Worm (Caenorhabditis elegans): ENCODE data around the gene srg-39.

The srg-39 gene

DNA sequence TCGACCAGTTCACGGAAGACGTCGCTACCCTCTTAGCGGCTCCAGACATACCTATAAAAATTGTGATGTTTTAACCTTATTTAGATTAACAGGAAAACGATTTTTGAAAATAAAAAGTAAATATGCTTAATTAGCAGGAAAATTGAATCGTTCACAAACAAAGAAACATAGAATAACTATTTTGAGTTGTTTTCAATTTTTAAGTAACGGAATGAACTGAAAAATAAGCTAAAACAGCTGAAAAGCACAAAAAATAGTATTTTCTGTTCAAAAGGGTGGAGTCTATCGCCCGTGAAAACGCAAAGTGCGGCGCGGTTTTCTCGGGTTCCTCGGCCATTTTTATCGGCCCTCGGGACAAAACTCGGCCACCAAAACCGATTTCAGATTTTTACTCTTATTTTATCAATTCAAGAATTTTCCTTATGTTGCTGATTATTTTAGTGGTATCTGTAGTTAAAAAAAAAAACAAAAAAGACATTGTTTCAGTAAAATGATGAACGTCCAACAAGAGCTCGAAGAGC lies 28.4 kb downstream of the srg-39 start, which contains the start of the genes atp-5 and lmtr-3 (continued):
- peak; percentile 52 for TF ChIP-seq nhr-25 (tag; optimal IDR thresholded peaks at IDR 0.05; ENCODE audit: borderline replicate concordance, insufficient read depth)
- TF ChIP-seq rbr-2 (tag; optimal IDR thresholded peaks at IDR 0.05), result peak; percentile 57
- peak; percentile 78 for TF ChIP-seq dmd-9 (GFP tag; IDR thresholded peaks at IDR 0.05)
- TF ChIP-seq madf-9 (GFP tag; conservative IDR thresholded peaks at IDR 0.05), result no peak; the same call in 1 of the 2 replicates
- no peak for TF ChIP-seq egl-43 (GFP tag; IDR thresholded peaks at IDR 0.05)
- no peak for TF ChIP-seq F44E2.7 (GFP tag; IDR thresholded peaks at IDR 0.05)
- TF ChIP-seq aly-2 (tag; optimal IDR thresholded peaks at IDR 0.05), result no peak
- no peak for TF ChIP-seq zip-11 (GFP tag; IDR thresholded peaks at IDR 0.05)
- peak; percentile 70 for TF ChIP-seq dpl-1 (GFP tag; optimal IDR thresholded peaks at IDR 0.05)
- TF ChIP-seq mdl-1 (tag; optimal IDR thresholded peaks at IDR 0.05), result peak in 1 of 2 experiments; percentile 48
- TF ChIP-seq gei-8 (GFP tag; optimal IDR thresholded peaks at IDR 0.05), result no peak
- peak; percentile 8 for TF ChIP-seq nhr-77 (tag; optimal IDR thresholded peaks at IDR 0.05)
- no peak; the same call in 1 of the 2 replicates for TF ChIP-seq arid-1 (GFP tag; conservative IDR thresholded peaks at IDR 0.05)
- no peak for TF ChIP-seq F10B5.3 (tag; optimal IDR thresholded peaks at IDR 0.05)
- peak in 1 of 2 experiments; percentile 67 for TF ChIP-seq lsy-2 (tag; optimal IDR thresholded peaks at IDR 0.05)
- TF ChIP-seq lim-7 (GFP tag; IDR thresholded peaks at IDR 0.05), result no peak
- TF ChIP-seq ceh-62 (tag; optimal IDR thresholded peaks at IDR 0.05), result no peak
- TF ChIP-seq fkh-10 (GFP tag; optimal IDR thresholded peaks at IDR 0.05), result no peak
- 0 out of 2 replicates have a peak, but pooled peaks have one; percentile 14 for TF ChIP-seq pha-4 (GFP tag; IDR thresholded peaks at IDR 0.05)
- TF ChIP-seq pha-4 (tag; optimal IDR thresholded peaks at IDR 0.05), result no peak

DNA sequence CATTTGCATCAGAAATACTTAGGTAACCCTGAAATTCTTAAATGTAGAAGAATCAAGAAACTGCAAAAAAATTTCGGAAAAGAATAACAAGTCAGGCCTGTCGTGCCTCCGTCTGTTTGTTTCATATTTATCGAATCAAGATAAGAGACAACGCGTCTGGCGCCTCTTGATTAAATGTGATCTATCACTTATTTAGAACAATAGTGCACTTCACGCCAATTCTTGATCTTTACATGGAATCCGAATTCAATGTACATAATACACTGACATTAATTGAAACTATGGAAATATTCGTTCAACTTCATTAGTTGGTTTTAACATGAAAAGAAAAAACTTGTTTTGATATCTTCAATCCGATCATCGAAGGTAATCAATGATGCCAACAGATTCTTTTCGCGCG lies 29.8 kb downstream of the srg-39 start, which contains the start of gene mboa-2:
TSS of gene mboa-2 (minus strand) at position 28 of the 400 bp plus-strand sequence.
- no peak for TF ChIP-seq ctbp-1 (GFP tag; IDR thresholded peaks at IDR 0.05)
- peak; percentile 56 for TF ChIP-seq nhr-102 (tag; optimal IDR thresholded peaks at IDR 0.05)
- no peak for TF ChIP-seq lin-39 (tag; optimal IDR thresholded peaks at IDR 0.05)
- no peak for TF ChIP-seq lir-3 (tag; optimal IDR thresholded peaks at IDR 0.05)
- TF ChIP-seq dve-1 (tag; optimal IDR thresholded peaks at IDR 0.05; ENCODE audit: insufficient read depth), result peak; percentile 83
- peak; percentile 20 for TF ChIP-seq rbr-2 (tag; optimal IDR thresholded peaks at IDR 0.05)
- no peak for TF ChIP-seq ceh-82 (tag; optimal IDR thresholded peaks at IDR 0.05)
- TF ChIP-seq vab-7 (GFP tag; IDR thresholded peaks at IDR 0.05), result no peak
- no peak for TF ChIP-seq hmg-1.1 (GFP tag; IDR thresholded peaks at IDR 0.05)
- TF ChIP-seq ceh-62 (tag; optimal IDR thresholded peaks at IDR 0.05), result no peak
- TF ChIP-seq R02D3.7 (tag; optimal IDR thresholded peaks at IDR 0.05), result no peak
- no peak for TF ChIP-seq Y48G9A.11 (GFP tag; IDR thresholded peaks at IDR 0.05)
- TF ChIP-seq php-3 (GFP tag; IDR thresholded peaks at IDR 0.05), result no peak
- no peak for TF ChIP-seq dpl-1 (GFP tag; optimal IDR thresholded peaks at IDR 0.05)
- no peak for TF ChIP-seq unc-62 (GFP tag; optimal IDR thresholded peaks at IDR 0.05 in 1 of 2)
- no peak for TF ChIP-seq unc-62 (tag; optimal IDR thresholded peaks at IDR 0.05)
- no peak for TF ChIP-seq attf-4 (tag; optimal IDR thresholded peaks at IDR 0.05)
- TF ChIP-seq madf-9 (GFP tag; conservative IDR thresholded peaks at IDR 0.05), result no peak
- peak; percentile 31; the same call in 1 of the 2 replicates for TF ChIP-seq arid-1 (GFP tag; conservative IDR thresholded peaks at IDR 0.05)
- peak; percentile 59 for TF ChIP-seq lin-38 (GFP tag; IDR thresholded peaks at IDR 0.05)
- TF ChIP-seq nhr-48 (tag; optimal IDR thresholded peaks at IDR 0.05), result peak; percentile 12
- no peak for TF ChIP-seq ztf-11 (tag; optimal IDR thresholded peaks at IDR 0.05)
- TF ChIP-seq nhr-28 (tag; optimal IDR thresholded peaks at IDR 0.05), result peak; percentile 50
- no peak for TF ChIP-seq sdz-12 (GFP tag; optimal IDR thresholded peaks at IDR 0.05)
- TF ChIP-seq zfp-3 (GFP tag; conservative IDR thresholded peaks at IDR 0.05), result peak; percentile 43; the same call in 1 of the 2 replicates
- TF ChIP-seq gei-8 (GFP tag; optimal IDR thresholded peaks at IDR 0.05), result peak; percentile 14
- TF ChIP-seq Y5F2A.4 (GFP tag; optimal IDR thresholded peaks at IDR 0.05), result no peak
- peak; percentile 51 for TF ChIP-seq mes-2 (tag; optimal IDR thresholded peaks at IDR 0.05; ENCODE audit: poor library complexity, severe bottlenecking)
- TF ChIP-seq daf-12 (tag; optimal IDR thresholded peaks at IDR 0.05), result no peak
- TF ChIP-seq daf-16 (GFP tag; optimal IDR thresholded peaks at IDR 0.05), result peak in 1 of 2 experiments; percentile 79
- peak; percentile 76 for TF ChIP-seq daf-16 (tag; optimal IDR thresholded peaks at IDR 0.05)
- TF ChIP-seq ZK546.5 (tag; optimal IDR thresholded peaks at IDR 0.05), result no peak
- TF ChIP-seq T20F7.1 (GFP tag; optimal IDR thresholded peaks at IDR 0.05), result peak; percentile 65
- peak; percentile 9 for TF ChIP-seq pqm-1 (tag; optimal IDR thresholded peaks at IDR 0.05)
- TF ChIP-seq dmd-6 (GFP tag; IDR thresholded peaks at IDR 0.05), result peak; percentile 52
- no peak for TF ChIP-seq nhr-10 (tag; optimal IDR thresholded peaks at IDR 0.05)
